Worm (Caenorhabditis elegans): ENCODE data around the gene F13H10.8.
A peak's percentile ranks its signal among the peaks of the same experiment; 100 is the strongest.

F13H10.8 gene

ce11 chrIV:11053652-11054317 is 33.5 kb downstream of the F13H10.8 start, which contains the start of the genes F36H1.12 and lin-3:
Gene F36H1.12 (minus strand): TSS chrIV:11053702.
Gene lin-3 (plus strand): TSS chrIV:11054308.
- TF ChIP-seq hpl-2 (GFP tag; optimal IDR thresholded peaks at IDR 0.05): no peak
- no peak for TF ChIP-seq hlh-17 (GFP tag; optimal IDR thresholded peaks at IDR 0.05; ENCODE audit: borderline replicate concordance)
- TF ChIP-seq unc-86 (tag; optimal IDR thresholded peaks at IDR 0.05): no peak
- TF ChIP-seq sup-37 (GFP tag; optimal IDR thresholded peaks at IDR 0.05): no peak
- no peak for TF ChIP-seq lir-3 (tag; optimal IDR thresholded peaks at IDR 0.05; ENCODE audit: poor library complexity)
- TF ChIP-seq mab-9 (GFP tag; IDR thresholded peaks at IDR 0.05): no peak
- TF ChIP-seq aha-1 (tag; optimal IDR thresholded peaks at IDR 0.05): no peak
- no peak for TF ChIP-seq blmp-1 (tag; optimal IDR thresholded peaks at IDR 0.05)
- TF ChIP-seq efl-1 (optimal IDR thresholded peaks at IDR 0.05): no peak
- no peak for TF ChIP-seq efl-1 (GFP tag; optimal IDR thresholded peaks at IDR 0.05 in 1 of 2)
- no peak for TF ChIP-seq nhr-76 (tag; optimal IDR thresholded peaks at IDR 0.05)
- TF ChIP-seq sptf-1 (tag; optimal IDR thresholded peaks at IDR 0.05): no peak
- TF ChIP-seq zag-1 (tag; optimal IDR thresholded peaks at IDR 0.05): no peak
- no peak for TF ChIP-seq mdl-1 (tag; optimal IDR thresholded peaks at IDR 0.05)
- no peak for TF ChIP-seq nhr-19 (GFP tag; conservative IDR thresholded peaks at IDR 0.05)
- TF ChIP-seq fkh-8 (tag; optimal IDR thresholded peaks at IDR 0.05): no peak
- TF ChIP-seq ces-1 (GFP tag; optimal IDR thresholded peaks at IDR 0.05): no peak
- no peak for TF ChIP-seq lin-14 (GFP tag; optimal IDR thresholded peaks at IDR 0.05)
- no peak for TF ChIP-seq swsn-7 (tag; optimal IDR thresholded peaks at IDR 0.05)
- no peak for TF ChIP-seq Y116A8C.19 (tag; optimal IDR thresholded peaks at IDR 0.05; ENCODE audit: borderline replicate concordance)

DNA sequence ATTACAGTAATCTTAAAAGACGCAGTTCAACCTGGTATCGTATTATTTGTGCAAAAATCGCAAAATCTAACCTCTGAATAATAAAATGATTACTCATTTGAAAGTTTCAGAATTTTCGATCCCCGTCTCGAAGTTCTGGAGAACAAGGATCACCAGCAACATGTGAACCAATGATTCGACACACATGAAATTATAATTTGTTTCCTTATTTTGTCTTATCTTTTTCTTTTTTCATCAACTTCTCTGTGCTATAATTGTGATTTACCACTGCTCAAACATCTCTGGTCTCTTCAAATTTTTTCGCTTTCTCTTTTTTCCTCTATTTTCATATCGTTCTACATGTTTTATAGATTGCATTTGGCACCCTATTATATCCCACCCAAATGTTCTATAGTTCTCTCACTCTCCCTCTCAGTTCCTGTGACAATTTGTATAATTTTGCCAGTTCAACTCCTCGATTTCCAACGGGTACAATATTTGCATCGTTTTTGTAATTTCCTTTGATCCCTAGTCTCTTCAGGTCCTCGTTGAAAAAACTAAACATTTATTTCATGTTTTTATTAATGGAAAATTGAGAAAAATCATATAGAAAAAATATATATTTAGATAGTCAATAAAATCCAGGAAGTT is 42.8 kb downstream of the F13H10.8 start:
- TF ChIP-seq skn-1 (tag; optimal IDR thresholded peaks at IDR 0.05) (no peak), dsc-1 (tag; optimal IDR thresholded peaks at IDR 0.05) (no peak), fkh-8 (tag; optimal IDR thresholded peaks at IDR 0.05) (no peak), mef-2 (tag; optimal IDR thresholded peaks at IDR 0.05) (no peak), ztf-4 (tag; optimal IDR thresholded peaks at IDR 0.05) (peak; percentile 35), lin-39 (tag; optimal IDR thresholded peaks at IDR 0.05) (no peak), rnt-1 (tag; optimal IDR thresholded peaks at IDR 0.05) (peak; percentile 35), nhr-20 (tag; optimal IDR thresholded peaks at IDR 0.05) (peak; percentile 7), jun-1 (tag; optimal IDR thresholded peaks at IDR 0.05) (no peak), nhr-71 (tag; optimal IDR thresholded peaks at IDR 0.05) (peak; percentile 70), snu-23 (GFP tag; optimal IDR thresholded peaks at IDR 0.05) (peak; percentile 18), ama-1 (optimal IDR thresholded peaks at IDR 0.05) (no peak), efl-3 (GFP tag; optimal IDR thresholded peaks at IDR 0.05) (no peak), unc-86 (tag; optimal IDR thresholded peaks at IDR 0.05) (no peak), unc-30 (tag; optimal IDR thresholded peaks at IDR 0.05) (no peak), swsn-7 (tag; optimal IDR thresholded peaks at IDR 0.05) (peak; percentile 17), ceh-82 (tag; optimal IDR thresholded peaks at IDR 0.05) (no peak), lsy-2 (tag; optimal IDR thresholded peaks at IDR 0.05) (peak; percentile 43 to 47), nhr-11 (tag; optimal IDR thresholded peaks at IDR 0.05) (peak; percentile 2), ceh-8 (GFP tag; optimal IDR thresholded peaks at IDR 0.05) (no peak), efl-1 (optimal IDR thresholded peaks at IDR 0.05) (no peak), efl-1 (GFP tag; optimal IDR thresholded peaks at IDR 0.05 in 1 of 2) (peak in 1 of 2 experiments; percentile 14), nhr-19 (GFP tag; conservative IDR thresholded peaks at IDR 0.05) (peak; percentile 28; the same call in 1 of the 2 replicates), nhr-237 (tag; optimal IDR thresholded peaks at IDR 0.05) (no peak), xbp-1 (tag; optimal IDR thresholded peaks at IDR 0.05) (no peak), pag-3 (tag; optimal IDR thresholded peaks at IDR 0.05; ENCODE audit: borderline replicate concordance, insufficient read depth) (no peak), C34B4.2 (tag; optimal IDR thresholded peaks at IDR 0.05) (no peak), sptf-1 (tag; optimal IDR thresholded peaks at IDR 0.05) (no peak)
